Worm (Caenorhabditis elegans): ENCODE measurements around the gene best-16.

- TF ChIP-seq unc-55 (GFP tag; optimal IDR thresholded peaks at IDR 0.05) (no peak), mbf-1 (tag; optimal IDR thresholded peaks at IDR 0.05) (no peak), R02D3.7 (tag; optimal IDR thresholded peaks at IDR 0.05) (no peak), nhr-23 (tag; optimal IDR thresholded peaks at IDR 0.05) (no peak), lsy-2 (tag; optimal IDR thresholded peaks at IDR 0.05) (peak in 1 of 2 experiments; percentile 15), ztf-4 (tag; optimal IDR thresholded peaks at IDR 0.05) (no peak)
Measured at ce11 chrIV:7236248-7236772, 40.7 kb upstream of the best-16 start.
